Worm (Caenorhabditis elegans) whole organism, L4 larva: ENCODE results near the gene C50B6.1.

ENCODE experiments used
- F44E2.7 ChIP-seq: fragments of 200-800 bp; sonication (Bioruptor generic); IDR thresholded peaks from 2 replicates; pipeline ENCODE4 v2.1.2; 2022; ENCODE audit warnings: missing genetic modification characterization, missing compliant biosample characterization
- R02D3.7 ChIP-seq: fragments of 150-350 bp; sonication (generic microtip); optimal IDR thresholded peaks from 3 replicates; lab custom pipeline; 2014; ENCODE audit warnings: missing biosample characterization, missing genetic modification characterization
- ama-1 ChIP-seq: fragments of 150-350 bp; optimal IDR thresholded peaks from 2 replicates; lab custom pipeline; 2014; ENCODE audit warnings: inconsistent platforms, mixed read lengths
- ceh-28 ChIP-seq: fragments of 150-350 bp; optimal IDR thresholded peaks from 2 replicates; lab custom pipeline; 2014; ENCODE audit warnings: missing biosample characterization, missing genetic modification reagents, missing genetic modification characterization
- dmd-8 ChIP-seq: fragments of 200-800 bp; sonication (Bioruptor generic); IDR thresholded peaks from 2 replicates; pipeline ENCODE4 v1.3.6; 2022; ENCODE audit warnings: missing genetic modification characterization, missing compliant biosample characterization
- lir-3 ChIP-seq: sonication (generic microtip); optimal IDR thresholded peaks from 2 replicates; lab custom pipeline; 2016; ENCODE audit warnings: mild to moderate bottlenecking, missing genetic modification characterization, missing compliant biosample characterization
- mdl-1 ChIP-seq, 2 experiments: fragments of 150-350 bp in 1 of 2; sonication (generic microtip) in 1 of 2; optimal IDR thresholded peaks; 2 replicates each; lab custom pipeline; 2014 to 2017; ENCODE audit warnings: missing biosample characterization in 2 of 2, missing genetic modification characterization in 2 of 2
- nhr-11 ChIP-seq: fragments of 150-350 bp; optimal IDR thresholded peaks from 2 replicates; lab custom pipeline; 2014; ENCODE audit warnings: missing biosample characterization, missing genetic modification characterization
- pqm-1 ChIP-seq: sonication (generic microtip); optimal IDR thresholded peaks from 2 replicates; lab custom pipeline; 2017; ENCODE audit warnings: missing biosample characterization, missing genetic modification characterization
- saeg-2 ChIP-seq: fragments of 200-800 bp; sonication (Bioruptor generic); IDR thresholded peaks from 2 replicates; pipeline ENCODE4 v1.3.6; 2022; ENCODE audit warnings: missing genetic modification reagents, missing genetic modification characterization, missing compliant biosample characterization
- unc-130 ChIP-seq: sonication (generic microtip); optimal IDR thresholded peaks from 2 replicates; lab custom pipeline; 2016; ENCODE audit warnings: missing genetic modification reagents, missing genetic modification characterization, missing compliant biosample characterization
- zag-1 ChIP-seq: fragments of 150-350 bp; optimal IDR thresholded peaks from 2 replicates; lab custom pipeline; 2014; ENCODE audit warnings: missing biosample characterization, missing genetic modification characterization

DNA sequence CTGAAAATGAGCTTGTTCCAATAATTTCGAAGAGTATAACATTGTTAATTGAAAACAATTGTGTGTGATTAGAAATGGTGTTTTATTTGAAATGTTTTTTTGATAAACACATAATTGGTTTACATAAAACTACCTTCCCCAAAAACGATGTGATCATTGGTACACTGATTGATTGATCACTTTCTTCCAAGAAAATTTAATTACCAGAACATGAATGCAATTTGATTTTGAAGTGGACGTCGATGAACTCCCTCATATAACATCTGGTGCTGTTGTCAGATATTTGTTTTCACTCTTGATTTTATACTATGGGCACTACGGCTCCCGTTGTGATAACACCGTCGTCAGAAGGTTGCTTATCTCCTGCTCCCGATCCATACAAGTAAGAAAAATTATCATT, 12.0 kb downstream of the C50B6.1 start, which contains the start of gene srh-15:
- no peak for TF ChIP-seq R02D3.7 (tag; lab: Kevin White, UChicago)
- TF ChIP-seq dmd-8 (GFP tag; lab: Robert Waterston, UW) = no peak
- no peak for TF ChIP-seq pqm-1 (tag; lab: Kevin White, UChicago)
- TF ChIP-seq mdl-1 (tag; optimal IDR thresholded peaks at IDR 0.05; lab: Kevin White, UChicago) = no peak
- no peak for TF ChIP-seq ama-1 (lab: Kevin White, UChicago)
- no peak for TF ChIP-seq ceh-28 (tag; lab: Kevin White, UChicago)
- TF ChIP-seq saeg-2 = no peak
- no peak for TF ChIP-seq zag-1 (tag; lab: Kevin White, UChicago)
- TF ChIP-seq unc-130 (GFP tag; lab: Kevin White, UChicago) = no peak
- no peak for TF ChIP-seq lir-3 (tag; lab: Kevin White, UChicago)
- no peak for TF ChIP-seq nhr-11 (tag; lab: Kevin White, UChicago)
- no peak for TF ChIP-seq F44E2.7
